Fruit fly (Drosophila melanogaster): ENCODE measurements around the gene CG46464.
A peak's percentile ranks its signal among the peaks of the same experiment; 100 is the strongest.

The CG46464 gene

DNA sequence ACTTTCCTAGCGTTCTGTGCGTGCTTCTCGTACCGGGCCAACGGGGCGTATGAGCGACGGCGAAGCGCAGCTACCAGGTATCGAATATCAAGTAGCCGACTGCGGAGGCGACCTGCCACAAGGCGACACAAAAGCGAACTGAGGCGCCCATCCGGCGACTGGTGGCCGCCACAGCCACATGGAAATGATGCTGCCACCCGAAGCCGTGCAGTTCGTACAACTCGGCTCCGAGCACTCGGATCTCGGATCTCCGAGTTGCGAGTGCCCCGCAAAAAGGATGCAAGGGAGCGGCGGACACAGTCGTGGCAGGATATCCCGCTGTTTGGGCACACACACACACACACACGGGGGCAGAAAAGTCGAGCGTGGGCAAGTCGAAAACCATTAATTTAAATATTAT lies at the start of gene CG46464, which contains the start of gene CG12994:
Gene CG46464, minus strand, starts transcription at position 115 of the 400 bp plus-strand sequence.
Gene CG12994, minus strand, starts transcription at position 115 of the 400 bp plus-strand sequence.
- TF ChIP-seq CG6276 (GFP tag; optimal IDR thresholded peaks at IDR 0.05) (no peak), CG3032 (tag; optimal IDR thresholded peaks at IDR 0.05) (no peak), pdm3 (GFP tag; optimal IDR thresholded peaks at IDR 0.05) (no peak), OdsH (GFP tag; optimal IDR thresholded peaks at IDR 0.05) (no peak)

DNA sequence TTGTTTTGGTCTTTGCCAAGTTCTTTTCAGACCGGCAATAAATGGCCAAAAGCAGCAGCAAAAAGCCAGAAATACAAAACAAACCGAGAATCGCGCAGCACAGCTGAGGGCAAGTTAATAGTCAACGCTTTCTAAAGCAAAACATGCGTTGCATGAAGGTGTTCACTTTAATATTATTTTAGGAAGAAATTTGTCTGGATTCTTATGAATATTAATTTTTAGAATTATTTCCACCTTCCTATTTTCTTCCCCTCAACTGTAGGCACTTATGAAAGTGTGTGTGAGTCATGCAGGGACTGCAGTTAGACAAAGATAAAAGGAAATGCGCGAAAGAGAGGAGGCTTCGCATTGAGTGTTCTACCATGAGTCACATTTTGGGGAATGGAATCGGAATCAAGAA lies 47.4 kb upstream of the CG46464 start:
- peak; percentile 97 for TF ChIP-seq Met (GFP tag; optimal IDR thresholded peaks at IDR 0.05)
- peak; percentile 90 for TF ChIP-seq CG34406 (GFP tag; optimal IDR thresholded peaks at IDR 0.05)
- peak; percentile 96 for TF ChIP-seq Smox (GFP tag; optimal IDR thresholded peaks at IDR 0.05)
- peak; percentile 59 for TF ChIP-seq fd85E (GFP tag; optimal IDR thresholded peaks at IDR 0.05)
- peak; percentile 76 for TF ChIP-seq CG1621 (tag; optimal IDR thresholded peaks at IDR 0.05)
- TF ChIP-seq CG32006 (GFP tag; optimal IDR thresholded peaks at IDR 0.05), result peak; percentile 83
- TF ChIP-seq salr (GFP tag; optimal IDR thresholded peaks at IDR 0.05), result peak; percentile 67 to 73
- peak; percentile 81 for TF ChIP-seq CG8319 (GFP tag; optimal IDR thresholded peaks at IDR 0.05)
- peak; percentile 86 for TF ChIP-seq Eip75B (GFP tag; optimal IDR thresholded peaks at IDR 0.05)
- peak; percentile 97 for TF ChIP-seq Hr39 (GFP tag; optimal IDR thresholded peaks at IDR 0.05)
- TF ChIP-seq vri (GFP tag; optimal IDR thresholded peaks at IDR 0.05), result peak; percentile 96
- peak; percentile 98 for TF ChIP-seq svp (GFP tag)
- peak; percentile 90 for TF ChIP-seq Eip93F (GFP tag; optimal IDR thresholded peaks at IDR 0.05)
- TF ChIP-seq achi (GFP tag; optimal IDR thresholded peaks at IDR 0.05), result peak; percentile 89
- peak; percentile 81 for TF ChIP-seq Blimp-1 (GFP tag; optimal IDR thresholded peaks at IDR 0.05)
- TF ChIP-seq Gug (GFP tag; IDR thresholded peaks at IDR 0.05), result peak; percentile 88
- TF ChIP-seq CG31627 (GFP tag; optimal IDR thresholded peaks at IDR 0.05), result peak; percentile 95
- TF ChIP-seq CG4318 (GFP tag; optimal IDR thresholded peaks at IDR 0.05), result peak; percentile 54
- peak; percentile 96 for TF ChIP-seq Sox102F (GFP tag; optimal IDR thresholded peaks at IDR 0.05)
- peak; percentile 97 for TF ChIP-seq topi (GFP tag; optimal IDR thresholded peaks at IDR 0.05)
- peak; percentile 89 for TF ChIP-seq CG8119 (GFP tag; IDR thresholded peaks at IDR 0.05)
- TF ChIP-seq esn (GFP tag; optimal IDR thresholded peaks at IDR 0.05), result peak; percentile 96
- TF ChIP-seq CG3032 (tag; optimal IDR thresholded peaks at IDR 0.05), result peak; percentile 77
- TF ChIP-seq CG6276 (GFP tag; optimal IDR thresholded peaks at IDR 0.05), result peak; percentile 76
- peak; percentile 83 for TF ChIP-seq CG7368 (GFP tag; optimal IDR thresholded peaks at IDR 0.05)
- TF ChIP-seq Eip78C (GFP tag), result peak; percentile 97
- no peak for TF ChIP-seq fkh (GFP tag; optimal IDR thresholded peaks at IDR 0.05)
- TF ChIP-seq Ets96B (tag; optimal IDR thresholded peaks at IDR 0.05), result peak; percentile 76
- peak; percentile 59 for TF ChIP-seq CG6808 (GFP tag; optimal IDR thresholded peaks at IDR 0.05)
- peak; percentile 80 for TF ChIP-seq dsx (GFP tag; optimal IDR thresholded peaks at IDR 0.05; ENCODE audit: poor library complexity, severe bottlenecking)
- TF ChIP-seq OdsH (GFP tag; optimal IDR thresholded peaks at IDR 0.05), result peak; percentile 89
- TF ChIP-seq net (GFP tag; optimal IDR thresholded peaks at IDR 0.05), result peak; percentile 88
- TF ChIP-seq CG10669 (GFP tag; optimal IDR thresholded peaks at IDR 0.05), result peak; percentile 78
- TF ChIP-seq CG6792 (GFP tag; optimal IDR thresholded peaks at IDR 0.05), result peak; percentile 90
- TF ChIP-seq CG16779 (tag; optimal IDR thresholded peaks at IDR 0.05), result peak; percentile 48
- peak; percentile 66 for TF ChIP-seq fd59A (GFP tag; optimal IDR thresholded peaks at IDR 0.05)
- peak; percentile 81 for TF ChIP-seq Hr4 (GFP tag; optimal IDR thresholded peaks at IDR 0.05)
- TF ChIP-seq CG15336 (GFP tag; IDR thresholded peaks at IDR 0.05), result peak; percentile 90
- TF ChIP-seq Hr38 (GFP tag; optimal IDR thresholded peaks at IDR 0.05), result no peak
- TF ChIP-seq acj6 (GFP tag; optimal IDR thresholded peaks at IDR 0.05), result peak; percentile 90
- TF ChIP-seq Sox14 (GFP tag; optimal IDR thresholded peaks at IDR 0.05), result peak; percentile 95
- TF ChIP-seq eg (GFP tag; IDR thresholded peaks at IDR 0.05), result peak; percentile 94
- TF ChIP-seq CG11902 (GFP tag; optimal IDR thresholded peaks at IDR 0.05), result peak; percentile 82
- TF ChIP-seq CG11294 (GFP tag; IDR thresholded peaks at IDR 0.05), result peak; percentile 73
- TF ChIP-seq CG6163 (GFP tag; IDR thresholded peaks at IDR 0.05), result peak; percentile 95
- TF ChIP-seq CG11762 (GFP tag; optimal IDR thresholded peaks at IDR 0.05; ENCODE audit: insufficient read depth), result peak; percentile 85
- peak; percentile 88 for TF ChIP-seq CG3919 (GFP tag; optimal IDR thresholded peaks at IDR 0.05)
- TF ChIP-seq cyc (GFP tag; optimal IDR thresholded peaks at IDR 0.05), result peak; percentile 96

Measured in whole organism, prepupa.